Fruit fly (Drosophila melanogaster) whole organism, embryonic: Measurements from ENCODE around the gene aop.
A peak's percentile ranks its signal among the peaks of the same experiment; 100 is the strongest.

ENCODE experiments used
- ATbp ChIP-seq: fragments of 200-800 bp; sonication (Bioruptor generic); optimal IDR thresholded peaks from 2 replicates; lab custom pipeline; 2017; ENCODE audit warnings: missing biosample characterization, mild to moderate bottlenecking, missing genetic modification characterization, missing genetic modification reagents
- Atf6 ChIP-seq: fragments of 200-800 bp; sonication (Bioruptor generic); IDR thresholded peaks from 2 replicates; pipeline ENCODE4 v1.3.6; 2022; ENCODE audit warnings: missing biosample characterization, missing genetic modification characterization
- CG10462 ChIP-seq: fragments of 200-800 bp; sonication (Bioruptor generic); optimal IDR thresholded peaks from 2 replicates; lab custom pipeline; 2016; ENCODE audit warnings: missing biosample characterization, missing genetic modification characterization
- CG10654 ChIP-seq: fragments of 200-800 bp; sonication (Bioruptor generic); optimal IDR thresholded peaks from 2 replicates; lab custom pipeline; 2016; ENCODE audit warnings: missing biosample characterization, missing genetic modification characterization
- CG11695 ChIP-seq: fragments of 200-800 bp; sonication (Bioruptor generic); IDR thresholded peaks from 3 replicates; pipeline ENCODE4 v1.3.6; 2022; ENCODE audit warnings: missing biosample characterization, missing genetic modification characterization
- CG16863 ChIP-seq: fragments of 200-800 bp; sonication (Bioruptor generic); optimal IDR thresholded peaks from 3 replicates; lab custom pipeline; 2016; ENCODE audit warnings: missing biosample characterization, missing genetic modification characterization
- CG17802 ChIP-seq: fragments of 200-800 bp; sonication (Bioruptor generic); optimal IDR thresholded peaks from 2 replicates; lab custom pipeline; 2018; ENCODE audit warnings: missing biosample characterization, mild to moderate bottlenecking, missing genetic modification characterization, moderate library complexity
- CG18764 ChIP-seq: fragments of 200-800 bp; sonication (Bioruptor generic); optimal IDR thresholded peaks from 3 replicates; lab custom pipeline; 2016; ENCODE audit warnings: missing biosample characterization, missing genetic modification characterization
- CG3065 ChIP-seq: fragments of 200-800 bp; sonication (Bioruptor generic); optimal IDR thresholded peaks from 2 replicates; lab custom pipeline; 2016; ENCODE audit warnings: missing biosample characterization, missing genetic modification characterization
- CG32532 ChIP-seq: fragments of 200-800 bp; sonication (Bioruptor generic); IDR thresholded peaks from 2 replicates; pipeline ENCODE4 v1.3.6; 2022; ENCODE audit warnings: missing biosample characterization, missing genetic modification characterization
- CG3407 ChIP-seq: fragments of 200-800 bp; sonication (Bioruptor generic); optimal IDR thresholded peaks from 2 replicates; lab custom pipeline; 2018; ENCODE audit warnings: missing biosample characterization, mild to moderate bottlenecking, missing genetic modification characterization
- CG4854 ChIP-seq: fragments of 200-800 bp; sonication (Bioruptor generic); optimal IDR thresholded peaks from 2 replicates; lab custom pipeline; 2016; ENCODE audit warnings: missing biosample characterization, missing genetic modification characterization, inconsistent platforms
- CG6175 ChIP-seq: fragments of 200-800 bp; sonication (Bioruptor generic); IDR thresholded peaks from 3 replicates; pipeline ENCODE4 v1.3.6; 2022; ENCODE audit warnings: missing biosample characterization, missing genetic modification characterization
- CG6654 ChIP-seq: fragments of 200-800 bp; sonication (Bioruptor generic); optimal IDR thresholded peaks from 2 replicates; lab custom pipeline; 2017; ENCODE audit warnings: missing biosample characterization, mild to moderate bottlenecking, missing genetic modification characterization
- CG8290 ChIP-seq, 3 experiments: fragments of 200-800 bp; sonication (Bioruptor generic); optimal IDR thresholded peaks; 2 replicates each; lab custom pipeline; 2016 to 2019; ENCODE audit warnings: missing biosample characterization in 3 of 3, missing genetic modification characterization in 3 of 3, mild to moderate bottlenecking in 2 of 3, moderate library complexity in 1 of 3
- CG8388 ChIP-seq: fragments of 200-800 bp; sonication (Bioruptor generic); optimal IDR thresholded peaks from 2 replicates; lab custom pipeline; 2019; ENCODE audit warnings: missing biosample characterization, mild to moderate bottlenecking, missing genetic modification characterization, moderate library complexity
- CG8924 ChIP-seq: fragments of 200-800 bp; optimal IDR thresholded peaks from 3 replicates; lab custom pipeline; 2019; ENCODE audit warnings: missing biosample characterization, mild to moderate bottlenecking, missing genetic modification characterization, moderate library complexity
- Chrac-16 ChIP-seq: fragments of 200-800 bp; sonication (Bioruptor generic); optimal IDR thresholded peaks from 3 replicates; lab custom pipeline; 2016; ENCODE audit warnings: missing biosample characterization, missing genetic modification characterization
- CrebB ChIP-seq: fragments of 200-800 bp; sonication (Bioruptor generic); optimal IDR thresholded peaks from 3 replicates; lab custom pipeline; 2018; ENCODE audit warnings: missing biosample characterization, mild to moderate bottlenecking, missing genetic modification characterization
- Dfd ChIP-seq, 2 experiments: fragments of >200 bp; optimal IDR thresholded peaks; 2 replicates each; lab custom pipeline; 2017; ENCODE audit warnings: missing biosample characterization in 2 of 2, missing genetic modification characterization in 2 of 2
- Doc2 ChIP-seq: fragments of 200-800 bp; sonication (Bioruptor generic); IDR thresholded peaks from 2 replicates; pipeline ENCODE4 v1.3.6; 2022; ENCODE audit warnings: missing biosample characterization, missing genetic modification characterization
- HHEX ChIP-seq: fragments of 200-800 bp; sonication (Bioruptor generic); optimal IDR thresholded peaks from 3 replicates; lab custom pipeline; 2017; ENCODE audit warnings: missing biosample characterization, mild to moderate bottlenecking, missing genetic modification characterization, missing genetic modification reagents
- Kr ChIP-seq: fragments of 200-800 bp; sonication (Bioruptor generic); optimal IDR thresholded peaks from 2 replicates; lab custom pipeline; 2017; ENCODE audit warnings: missing biosample characterization, mild to moderate bottlenecking, missing genetic modification characterization
- Mad ChIP-seq: fragments of 200-800 bp; sonication (Bioruptor generic); optimal IDR thresholded peaks from 2 replicates; lab custom pipeline; 2016; ENCODE audit warnings: missing biosample characterization, missing genetic modification characterization
- Med ChIP-seq: fragments of 200-800 bp; sonication (Bioruptor generic); peaks from one replicate; lab custom pipeline; 2016; ENCODE audit warnings: missing biosample characterization, missing genetic modification characterization, mild to moderate bottlenecking, inconsistent platforms, moderate library complexity
- Mrtf ChIP-seq: fragments of 200-800 bp; sonication (Bioruptor generic); IDR thresholded peaks from 3 replicates; pipeline ENCODE4 v1.3.6; 2022; ENCODE audit warnings: missing biosample characterization, missing genetic modification characterization
- Oaz ChIP-seq: fragments of 200-800 bp; sonication (Bioruptor generic); IDR thresholded peaks from 2 replicates; pipeline ENCODE4 v1.3.6; 2022; ENCODE audit warnings: missing biosample characterization, missing genetic modification characterization
- Opbp ChIP-seq: fragments of 200-800 bp; sonication (Bioruptor generic); IDR thresholded peaks from 3 replicates; pipeline ENCODE4 v1.3.6; 2022; ENCODE audit warnings: missing biosample characterization, missing genetic modification characterization; ENCODE audit not compliant: partially characterized antibody
- Rx ChIP-seq: fragments of 200-800 bp; sonication (Bioruptor generic); IDR thresholded peaks from 2 replicates; pipeline ENCODE4 v1.3.6; 2022; ENCODE audit warnings: missing biosample characterization, missing genetic modification characterization
- Six4 ChIP-seq: fragments of 200-800 bp; sonication (Bioruptor generic); optimal IDR thresholded peaks from 2 replicates; lab custom pipeline; 2016; ENCODE audit warnings: missing biosample characterization, missing genetic modification characterization
- Spps ChIP-seq: fragments of 200-800 bp; sonication (Bioruptor generic); optimal IDR thresholded peaks from 2 replicates; lab custom pipeline; 2018; ENCODE audit warnings: missing biosample characterization, mild to moderate bottlenecking, missing genetic modification characterization
- abd-A ChIP-seq: fragments of 200-800 bp; sonication (Bioruptor generic); optimal IDR thresholded peaks from 3 replicates; lab custom pipeline; 2019; ENCODE audit warnings: missing biosample characterization, mild to moderate bottlenecking, missing genetic modification characterization, moderate library complexity
- caup ChIP-seq: fragments of 200-800 bp; sonication (Bioruptor generic); optimal IDR thresholded peaks from 3 replicates; lab custom pipeline; 2017; ENCODE audit warnings: missing biosample characterization, mild to moderate bottlenecking, missing genetic modification characterization, moderate library complexity; ENCODE audit not compliant: severe bottlenecking
- chn ChIP-seq: fragments of 200-800 bp; sonication (Bioruptor generic); optimal IDR thresholded peaks from 2 replicates; lab custom pipeline; 2016; ENCODE audit warnings: missing biosample characterization, missing genetic modification characterization
- dysf ChIP-seq: fragments of 200-800 bp; sonication (Bioruptor generic); IDR thresholded peaks from 3 replicates; pipeline ENCODE4 v1.3.6; 2022; ENCODE audit warnings: missing biosample characterization, missing genetic modification characterization
- ewg ChIP-seq: fragments of 200-800 bp; sonication (Bioruptor generic); optimal IDR thresholded peaks from 3 replicates; lab custom pipeline; 2017; ENCODE audit warnings: mild to moderate bottlenecking, missing biosample characterization, missing genetic modification reagents, missing genetic modification characterization
- grau ChIP-seq: fragments of 200-800 bp; optimal IDR thresholded peaks from 3 replicates; lab custom pipeline; 2019; ENCODE audit warnings: missing biosample characterization, mild to moderate bottlenecking, missing genetic modification characterization, moderate library complexity
- gsb ChIP-seq: fragments of 200-800 bp; sonication (Bioruptor generic); IDR thresholded peaks from 2 replicates; pipeline ENCODE4 v1.3.6; 2022; ENCODE audit warnings: missing biosample characterization, missing genetic modification characterization
- hkb ChIP-seq, 2 experiments: fragments of 200-800 bp in 1 of 2; fragments of >200 bp in 1 of 2; sonication (Bioruptor generic) in 1 of 2; IDR thresholded peaks in 1 of 2; optimal IDR thresholded peaks in 1 of 2; 2 replicates each; pipeline versions ENCODE4 v1.3.6 to Lab custom; 2017 to 2022; ENCODE audit warnings: missing biosample characterization in 1 of 2, missing genetic modification characterization in 1 of 2
- insv ChIP-seq, 2 experiments: fragments of 200-800 bp; sonication (Bioruptor generic); optimal IDR thresholded peaks; 3 replicates each; lab custom pipeline; 2016 to 2018; ENCODE audit warnings: missing biosample characterization in 2 of 2, missing genetic modification characterization in 2 of 2
- jing ChIP-seq: fragments of 200-800 bp; sonication (Bioruptor generic); optimal IDR thresholded peaks from 2 replicates; lab custom pipeline; 2018; ENCODE audit warnings: missing biosample characterization, mild to moderate bottlenecking, missing genetic modification characterization
- knrl ChIP-seq: fragments of 200-800 bp; sonication (Bioruptor generic); IDR thresholded peaks from 3 replicates; pipeline ENCODE4 v1.3.6; 2022; ENCODE audit warnings: missing biosample characterization, missing genetic modification characterization; ENCODE audit not compliant: partially characterized antibody
- nau ChIP-seq: fragments of 200-800 bp; sonication (Bioruptor generic); optimal IDR thresholded peaks from 3 replicates; lab custom pipeline; 2017; ENCODE audit warnings: missing biosample characterization, mild to moderate bottlenecking, missing genetic modification characterization, missing genetic modification reagents
- ro ChIP-seq: fragments of 200-800 bp; sonication (Bioruptor generic); IDR thresholded peaks from 2 replicates; pipeline ENCODE4 v1.3.6; 2022; ENCODE audit warnings: missing biosample characterization, missing genetic modification characterization
- shn ChIP-seq: fragments of 200-800 bp; sonication (Bioruptor generic); optimal IDR thresholded peaks from 3 replicates; lab custom pipeline; 2016; ENCODE audit warnings: missing biosample characterization, missing genetic modification characterization
- slou ChIP-seq: fragments of 200-800 bp; sonication (Bioruptor generic); optimal IDR thresholded peaks from 3 replicates; lab custom pipeline; 2016; ENCODE audit warnings: missing biosample characterization, missing genetic modification characterization
- tna ChIP-seq: fragments of 200-800 bp; sonication (Bioruptor generic); IDR thresholded peaks from 2 replicates; pipeline ENCODE4 v1.3.6; 2022; ENCODE audit warnings: missing biosample characterization, missing genetic modification characterization; ENCODE audit not compliant: partially characterized antibody
- ttk ChIP-seq: fragments of 200-800 bp; sonication (Bioruptor generic); IDR thresholded peaks from 2 replicates; pipeline ENCODE4 v2.1.2; 2022; ENCODE audit warnings: missing biosample characterization, missing genetic modification characterization
- zfh1 ChIP-seq: fragments of 200-800 bp; sonication (Bioruptor generic); IDR thresholded peaks from 3 replicates; pipeline ENCODE4 v1.3.6; 2022; ENCODE audit warnings: missing biosample characterization, missing genetic modification characterization

Gene aop

DNA sequence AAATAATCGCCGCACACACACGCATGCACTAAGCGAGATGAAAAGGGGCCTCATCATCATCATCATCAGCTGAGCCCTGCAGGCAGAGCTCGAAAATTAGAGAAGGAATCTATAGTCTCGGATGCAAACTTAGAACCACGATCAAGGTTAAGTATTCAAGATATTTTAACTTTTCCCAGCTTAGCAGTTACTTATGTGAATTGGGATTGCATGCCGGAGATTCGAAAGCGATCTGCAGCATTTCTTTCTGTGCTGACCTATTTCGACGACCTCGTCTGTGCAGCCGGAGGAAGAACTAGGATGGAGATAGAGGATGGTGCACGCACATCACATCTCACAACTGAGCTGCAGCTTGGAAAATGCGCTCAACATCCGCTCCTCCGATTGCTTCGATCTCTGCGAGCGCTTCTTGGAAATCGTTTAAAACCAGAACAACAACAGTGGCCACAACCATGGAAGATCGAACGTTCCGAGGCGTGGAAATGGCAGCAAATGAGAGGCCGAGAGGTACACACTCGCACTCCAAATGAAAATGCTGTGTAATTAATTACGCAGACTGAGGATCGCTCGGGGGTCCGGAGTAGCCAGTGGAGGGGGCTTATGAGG is 4.3 kb upstream of the aop start (continued):
- no peak for TF ChIP-seq CrebB (tag; lab: Kevin White, UChicago)
- TF ChIP-seq ttk (GFP tag; lab: Robert Waterston, UW) = no peak
- no peak for TF ChIP-seq ATbp (GFP tag; lab: Kevin White, UChicago)
- TF ChIP-seq CG8924 (tag; lab: Kevin White, UChicago) = peak; percentile 75
- TF ChIP-seq Med = peak; percentile 85
- TF ChIP-seq Mrtf (GFP tag; lab: Robert Waterston, UW) = 0 out of 3 replicates have a peak, but pooled peaks have one; percentile 23
- TF ChIP-seq CG18764 (GFP tag; lab: Kevin White, UChicago) = peak; percentile 35
- TF ChIP-seq CG6175 = no peak
- TF ChIP-seq gsb = no peak
- TF ChIP-seq tna = no peak
- peak; percentile 70 for TF ChIP-seq CG8290 (GFP tag; optimal IDR thresholded peaks at IDR 0.05; lab: Kevin White, UChicago)
- TF ChIP-seq CG8290 (tag; optimal IDR thresholded peaks at IDR 0.05; lab: Kevin White, UChicago) = peak in 1 of 2 experiments; percentile 51
- no peak for TF ChIP-seq ewg (GFP tag; lab: Kevin White, UChicago)
- TF ChIP-seq Mad (GFP tag; lab: Kevin White, UChicago) = peak; percentile 22
- TF ChIP-seq HHEX = no peak
- no peak for TF ChIP-seq knrl (GFP tag; lab: Robert Waterston, UW)
- no peak for TF ChIP-seq hkb (optimal IDR thresholded peaks at IDR 0.05; lab: Kevin White, UChicago)
- peak; percentile 62; the same call in 1 of the 2 replicates for TF ChIP-seq hkb (GFP tag; IDR thresholded peaks at IDR 0.05; lab: Robert Waterston, UW)
- peak; percentile 10 for TF ChIP-seq CG6654 (GFP tag; lab: Kevin White, UChicago)
- TF ChIP-seq CG8388 (GFP tag; lab: Kevin White, UChicago) = peak; percentile 54
- TF ChIP-seq CG11695 = peak; percentile 56; the same call in 2 of the 3 replicates
- peak; percentile 12 for TF ChIP-seq CG10462
- no peak for TF ChIP-seq Kr (GFP tag; lab: Kevin White, UChicago)
- TF ChIP-seq nau (GFP tag; lab: Kevin White, UChicago) = no peak
- no peak for TF ChIP-seq Oaz (GFP tag; lab: Robert Waterston, UW)
- TF ChIP-seq grau (tag; lab: Kevin White, UChicago) = peak; percentile 62
- TF ChIP-seq Opbp = no peak
- peak; percentile 39 for TF ChIP-seq CG10654 (GFP tag; lab: Kevin White, UChicago)
- no peak for TF ChIP-seq CG17802 (tag; lab: Kevin White, UChicago)
- peak; percentile 94 for TF ChIP-seq zfh1 (GFP tag; lab: Robert Waterston, UW)
- peak; percentile 39 for TF ChIP-seq shn (GFP tag; lab: Kevin White, UChicago)
- TF ChIP-seq CG32532 (GFP tag; lab: Robert Waterston, UW) = no peak
- peak; percentile 34; the same call in 1 of the 2 replicates for TF ChIP-seq ro (GFP tag; lab: Robert Waterston, UW)
- no peak for TF ChIP-seq CG4854 (GFP tag; lab: Kevin White, UChicago)
- TF ChIP-seq Rx = peak; percentile 52; the same call in 1 of the 2 replicates
- no peak for TF ChIP-seq Doc2
- TF ChIP-seq jing (GFP tag; lab: Kevin White, UChicago) = peak; percentile 36
- TF ChIP-seq chn (GFP tag; lab: Kevin White, UChicago) = peak; percentile 86
- TF ChIP-seq Spps (tag; lab: Kevin White, UChicago) = peak; percentile 77
- TF ChIP-seq Six4 = no peak
- TF ChIP-seq insv (GFP tag; optimal IDR thresholded peaks at IDR 0.05; lab: Kevin White, UChicago) = no peak
- peak; percentile 59 for TF ChIP-seq CG16863 (GFP tag; lab: Kevin White, UChicago)
- TF ChIP-seq abd-A = no peak
- TF ChIP-seq Atf6 (GFP tag; lab: Robert Waterston, UW) = no peak
- no peak for TF ChIP-seq slou (GFP tag; lab: Kevin White, UChicago)
- TF ChIP-seq Chrac-16 (GFP tag; lab: Kevin White, UChicago) = peak; percentile 79
- TF ChIP-seq dysf (GFP tag; lab: Robert Waterston, UW) = no peak; the same call in 2 of the 3 replicates
- TF ChIP-seq Dfd (GFP tag; optimal IDR thresholded peaks at IDR 0.05; lab: Kevin White, UChicago) = no peak
- peak; percentile 18 for TF ChIP-seq CG3407 (GFP tag; lab: Kevin White, UChicago)
- peak; percentile 39 for TF ChIP-seq CG3065 (GFP tag; lab: Kevin White, UChicago)
- TF ChIP-seq caup (GFP tag; lab: Kevin White, UChicago) = no peak
